Fruit fly (Drosophila melanogaster): ENCODE data around the gene Arfrp1.

Arfrp1 gene

dm6 chrX:9120828-9121754 is 14.2 kb downstream of the Arfrp1 start (continued):
- no peak for TF ChIP-seq CG11723 (GFP tag; optimal IDR thresholded peaks at IDR 0.05)
- TF ChIP-seq scrt (GFP tag; optimal IDR thresholded peaks at IDR 0.05): peak; percentile 4
- no peak for TF ChIP-seq CG32772 (GFP tag; IDR thresholded peaks at IDR 0.05)
- no peak for TF ChIP-seq CG6272 (GFP tag; IDR thresholded peaks at IDR 0.05)
- TF ChIP-seq CG17359 (tag; optimal IDR thresholded peaks at IDR 0.05): peak; percentile 66
- TF ChIP-seq CG4617 (GFP tag; optimal IDR thresholded peaks at IDR 0.05; ENCODE audit: borderline replicate concordance): no peak
- no peak for TF ChIP-seq Dip2 (GFP tag; IDR thresholded peaks at IDR 0.05)
- TF ChIP-seq Eip74EF (GFP tag; optimal IDR thresholded peaks at IDR 0.05): peak in 1 of 2 experiments; percentile 22
- TF ChIP-seq CG1024 (GFP tag; IDR thresholded peaks at IDR 0.05): peak; percentile 39; the same call in 1 of the 2 replicates
- TF ChIP-seq CG17802 (tag; optimal IDR thresholded peaks at IDR 0.05): no peak
- peak; percentile 24 for TF ChIP-seq tin (GFP tag; optimal IDR thresholded peaks at IDR 0.05)
- peak; percentile 20 for TF ChIP-seq az2 (GFP tag; optimal IDR thresholded peaks at IDR 0.05)
- peak; percentile 22; the same call in 1 of the 2 replicates for TF ChIP-seq CG6689 (GFP tag; IDR thresholded peaks at IDR 0.05)
- TF ChIP-seq CG7928 (GFP tag; optimal IDR thresholded peaks at IDR 0.05): no peak
- no peak for TF ChIP-seq NC2α (GFP tag; optimal IDR thresholded peaks at IDR 0.05)
- no peak for TF ChIP-seq CG15479 (GFP tag; optimal IDR thresholded peaks at IDR 0.05)
- no peak for TF ChIP-seq ro (GFP tag; IDR thresholded peaks at IDR 0.05)
- peak; percentile 19; the same call in 1 of the 2 replicates for TF ChIP-seq sob (GFP tag; IDR thresholded peaks at IDR 0.05)
- TF ChIP-seq Ets65A (GFP tag): peak; percentile 77
- TF ChIP-seq CG32532 (GFP tag; IDR thresholded peaks at IDR 0.05): peak; percentile 58; the same call in 1 of the 2 replicates
- peak; percentile 45 for TF ChIP-seq BtbVII (GFP tag; optimal IDR thresholded peaks at IDR 0.05)
- no peak for TF ChIP-seq bigmax (GFP tag; optimal IDR thresholded peaks at IDR 0.05)
- no peak for TF ChIP-seq ttk (GFP tag; IDR thresholded peaks at IDR 0.05)
- TF ChIP-seq CG15601 (tag; optimal IDR thresholded peaks at IDR 0.05): no peak
- no peak for TF ChIP-seq Ravus (GFP tag; IDR thresholded peaks at IDR 0.05)
- no peak for TF ChIP-seq hb (GFP tag; IDR thresholded peaks at IDR 0.05; ENCODE audit: partially characterized antibody)
- TF ChIP-seq lbe (GFP tag; optimal IDR thresholded peaks at IDR 0.05): no peak
- TF ChIP-seq B-H1 (GFP tag; IDR thresholded peaks at IDR 0.05): no peak
- TF ChIP-seq CG17829 (tag; optimal IDR thresholded peaks at IDR 0.05): peak; percentile 40
- no peak for TF ChIP-seq inv (GFP tag; IDR thresholded peaks at IDR 0.05; ENCODE audit: partially characterized antibody)
- no peak for TF ChIP-seq Dad (GFP tag; optimal IDR thresholded peaks at IDR 0.05)
- no peak for TF ChIP-seq CG10431 (GFP tag; optimal IDR thresholded peaks at IDR 0.05)
- peak; percentile 19; the same call in 1 of the 2 replicates for TF ChIP-seq Taf1 (GFP tag; IDR thresholded peaks at IDR 0.05)
- TF ChIP-seq aop (GFP tag; IDR thresholded peaks at IDR 0.05): no peak
- TF ChIP-seq CG9876 (GFP tag; optimal IDR thresholded peaks at IDR 0.05): no peak
- peak in 1 of 2 experiments; percentile 48 for TF ChIP-seq Hr51 (GFP tag; optimal IDR thresholded peaks at IDR 0.05)
- TF ChIP-seq peb (GFP tag; IDR thresholded peaks at IDR 0.05): no peak
- TF ChIP-seq Pdp1 (GFP tag; optimal IDR thresholded peaks at IDR 0.05): peak; percentile 24 to 37
- TF ChIP-seq ab (GFP tag; optimal IDR thresholded peaks at IDR 0.05): no peak
- TF ChIP-seq fru (optimal IDR thresholded peaks at IDR 0.05): no peak
- no peak for TF ChIP-seq CG3726 (GFP tag; IDR thresholded peaks at IDR 0.05)
- no peak for TF ChIP-seq oc (tag; optimal IDR thresholded peaks at IDR 0.05)
- TF ChIP-seq cas (GFP tag; IDR thresholded peaks at IDR 0.05): no peak
- TF ChIP-seq Ssrp (tag; optimal IDR thresholded peaks at IDR 0.05): peak; percentile 23
- no peak for TF ChIP-seq Oaz (GFP tag; IDR thresholded peaks at IDR 0.05)
- no peak for TF ChIP-seq eve (GFP tag; optimal IDR thresholded peaks at IDR 0.05)
- TF ChIP-seq CG9727 (GFP tag; optimal IDR thresholded peaks at IDR 0.05): peak; percentile 49
- no peak for TF ChIP-seq Max (GFP tag; optimal IDR thresholded peaks at IDR 0.05)
- no peak for TF ChIP-seq CG2129 (GFP tag; IDR thresholded peaks at IDR 0.05; ENCODE audit: partially characterized antibody)

Measured in whole organism, embryonic.